Worm (Caenorhabditis elegans): ENCODE results near the gene lmd-3.

DNA sequence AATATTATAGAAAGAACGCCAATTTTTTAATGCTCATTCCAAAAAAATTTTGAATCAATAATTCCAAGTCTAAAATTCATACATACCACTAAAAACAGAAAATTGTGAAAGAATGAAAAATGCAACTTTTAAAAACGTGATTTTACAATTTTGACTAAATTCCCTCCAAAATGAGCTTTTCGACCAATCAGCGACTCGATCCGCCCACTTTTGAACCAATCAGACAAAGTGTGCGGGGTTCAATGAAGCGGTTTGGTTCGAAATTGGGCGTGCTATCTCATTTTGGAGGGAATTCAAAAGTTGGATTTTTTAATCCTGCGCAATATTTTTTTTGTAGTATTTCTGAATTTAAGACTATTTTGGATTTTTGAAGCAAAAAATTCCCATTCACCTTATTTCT, 27.3 kb downstream of the lmd-3 start:
- TF ChIP-seq flt-1 (GFP tag; IDR thresholded peaks at IDR 0.05) (no peak), ztf-23 (GFP tag; IDR thresholded peaks at IDR 0.05) (no peak), klf-2 (GFP tag; conservative IDR thresholded peaks at IDR 0.05) (no peak), T22C8.4 (GFP tag; IDR thresholded peaks at IDR 0.05) (no peak), med-1 (GFP tag; optimal IDR thresholded peaks at IDR 0.05; ENCODE audit: insufficient read depth) (no peak), ztf-29 (GFP tag; IDR thresholded peaks at IDR 0.05) (no peak), ref-1 (GFP tag; conservative IDR thresholded peaks at IDR 0.05) (no peak)
